Worm (Caenorhabditis elegans): ENCODE measurements around the gene Y53G8AM.4.

DNA sequence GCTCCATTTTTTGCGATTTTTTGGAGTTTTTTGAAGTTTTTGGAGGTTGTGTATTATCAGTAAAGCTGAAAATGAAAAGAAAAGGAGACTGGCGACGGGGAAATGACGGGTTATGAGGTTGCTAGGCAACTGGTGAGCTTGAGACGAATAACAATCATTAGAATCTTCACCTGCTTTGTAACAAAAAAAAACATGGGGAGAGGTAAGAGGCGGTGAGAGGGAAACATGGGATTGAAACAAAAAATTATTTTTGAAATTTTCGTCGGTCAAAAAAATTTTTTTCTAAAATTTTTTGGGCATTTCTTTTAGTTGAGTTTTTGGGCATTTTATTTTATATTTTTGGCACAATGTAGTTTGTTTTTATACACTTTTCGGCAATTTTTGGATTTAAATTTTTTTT is 11.1 kb upstream of the Y53G8AM.4 start, which contains the start of gene Y53G8AM.7:
- TF ChIP-seq pha-4 (tag; optimal IDR thresholded peaks at IDR 0.05) = no peak
- no peak for TF ChIP-seq blmp-1 (tag; optimal IDR thresholded peaks at IDR 0.05)
- TF ChIP-seq elt-3 (tag; optimal IDR thresholded peaks at IDR 0.05) = no peak
- no peak for TF ChIP-seq ztf-11 (tag; optimal IDR thresholded peaks at IDR 0.05)
- no peak for TF ChIP-seq snpc-4 (tag; optimal IDR thresholded peaks at IDR 0.05)
- no peak for TF ChIP-seq nhr-28 (tag; optimal IDR thresholded peaks at IDR 0.05)
- TF ChIP-seq nhr-2 (tag; optimal IDR thresholded peaks at IDR 0.05) = no peak
